Fruit fly (Drosophila melanogaster) whole organism, embryonic: ENCODE measurements around the gene CG18095.

ENCODE experiments used
- Atf3 ChIP-seq: fragments of 200-800 bp; sonication (Bioruptor generic); optimal IDR thresholded peaks from 3 replicates; lab custom pipeline; 2016; ENCODE audit warnings: missing biosample characterization, missing genetic modification characterization
- Blimp-1 ChIP-seq: fragments of 200-800 bp; sonication (Bioruptor generic); optimal IDR thresholded peaks from 3 replicates; lab custom pipeline; 2018; ENCODE audit warnings: missing biosample characterization, missing genetic modification characterization, mild to moderate bottlenecking, moderate library complexity, missing genetic modification reagents
- CG10147 ChIP-seq: fragments of 200-800 bp; sonication (Bioruptor generic); optimal IDR thresholded peaks from 2 replicates; lab custom pipeline; 2019; ENCODE audit warnings: missing biosample characterization, mild to moderate bottlenecking, missing genetic modification characterization, moderate library complexity
- CG1024 ChIP-seq: fragments of 200-800 bp; sonication (Bioruptor generic); IDR thresholded peaks from 2 replicates; pipeline ENCODE4 v1.3.6; 2022; ENCODE audit warnings: missing biosample characterization, missing genetic modification characterization
- CG11504 ChIP-seq: fragments of 200-800 bp; sonication (Bioruptor generic); optimal IDR thresholded peaks from 3 replicates; lab custom pipeline; 2019; ENCODE audit warnings: missing biosample characterization, mild to moderate bottlenecking, missing genetic modification characterization, moderate library complexity
- CG12236 ChIP-seq: fragments of 200-800 bp; sonication (Bioruptor generic); optimal IDR thresholded peaks from 2 replicates; lab custom pipeline; 2016; ENCODE audit warnings: missing biosample characterization, missing genetic modification characterization
- CG12942 ChIP-seq: fragments of 200-800 bp; sonication (Bioruptor generic); optimal IDR thresholded peaks from 3 replicates; lab custom pipeline; 2016; ENCODE audit warnings: missing biosample characterization, missing genetic modification characterization
- CG15073 ChIP-seq: fragments of 200-800 bp; sonication (Bioruptor generic); optimal IDR thresholded peaks from 2 replicates; lab custom pipeline; 2016; ENCODE audit warnings: missing biosample characterization, missing genetic modification characterization
- CG15269 ChIP-seq: fragments of 200-800 bp; sonication (Bioruptor generic); optimal IDR thresholded peaks from 2 replicates; lab custom pipeline; 2018; ENCODE audit warnings: missing biosample characterization, mild to moderate bottlenecking, missing genetic modification characterization, moderate library complexity
- CG15514 ChIP-seq: fragments of 200-800 bp; sonication (Bioruptor generic); optimal IDR thresholded peaks from 3 replicates; lab custom pipeline; 2017; ENCODE audit warnings: missing biosample characterization, missing genetic modification characterization, mild to moderate bottlenecking, moderate library complexity, missing genetic modification reagents
- CG1603 ChIP-seq: fragments of 200-800 bp; sonication (Bioruptor generic); optimal IDR thresholded peaks from 2 replicates; lab custom pipeline; 2019; ENCODE audit warnings: missing biosample characterization, mild to moderate bottlenecking, missing genetic modification characterization, moderate library complexity
- CG17359 ChIP-seq: fragments of 200-800 bp; sonication (Bioruptor generic); optimal IDR thresholded peaks from 3 replicates; lab custom pipeline; 2018; ENCODE audit warnings: missing biosample characterization, mild to moderate bottlenecking, missing genetic modification characterization, moderate library complexity
- CG2120 ChIP-seq: fragments of 200-800 bp; sonication (Bioruptor generic); optimal IDR thresholded peaks from 3 replicates; lab custom pipeline; 2016; ENCODE audit warnings: missing biosample characterization, missing genetic modification characterization
- CG2202 ChIP-seq: fragments of 200-800 bp; sonication (Bioruptor generic); optimal IDR thresholded peaks from 2 replicates; lab custom pipeline; 2018; ENCODE audit warnings: missing biosample characterization, mild to moderate bottlenecking, missing genetic modification characterization
- CG3281 ChIP-seq: fragments of 200-800 bp; sonication (Bioruptor generic); optimal IDR thresholded peaks from 3 replicates; lab custom pipeline; 2017; ENCODE audit warnings: missing biosample characterization, mild to moderate bottlenecking, missing genetic modification characterization
- CG33213 ChIP-seq: fragments of 200-800 bp; sonication (Bioruptor generic); optimal IDR thresholded peaks from 3 replicates; lab custom pipeline; 2016; ENCODE audit warnings: missing biosample characterization, missing genetic modification characterization
- CG4404 ChIP-seq: fragments of 200-800 bp; sonication (Bioruptor generic); IDR thresholded peaks from 2 replicates; pipeline ENCODE4 v1.3.6; 2022; ENCODE audit warnings: missing biosample characterization, missing genetic modification characterization
- CG7786 ChIP-seq: fragments of 200-800 bp; sonication (Bioruptor generic); optimal IDR thresholded peaks from 2 replicates; lab custom pipeline; 2016; ENCODE audit warnings: missing biosample characterization, missing genetic modification characterization
- CG8944 ChIP-seq: fragments of 200-800 bp; sonication (Bioruptor generic); optimal IDR thresholded peaks from 3 replicates; lab custom pipeline; 2016; ENCODE audit warnings: missing biosample characterization, missing genetic modification characterization
- CG9437 ChIP-seq: fragments of 200-800 bp; sonication (Bioruptor generic); optimal IDR thresholded peaks from 2 replicates; lab custom pipeline; 2018; ENCODE audit warnings: missing biosample characterization, mild to moderate bottlenecking, missing genetic modification characterization
- CG9817 ChIP-seq: fragments of 200-800 bp; sonication (Bioruptor generic); optimal IDR thresholded peaks from 2 replicates; lab custom pipeline; 2018; ENCODE audit warnings: missing biosample characterization, mild to moderate bottlenecking, missing genetic modification characterization, moderate library complexity
- CHES-1-like ChIP-seq: fragments of 200-800 bp; sonication (Bioruptor generic); optimal IDR thresholded peaks from 2 replicates; lab custom pipeline; 2016; ENCODE audit warnings: missing biosample characterization, missing genetic modification characterization
- Ets65A ChIP-seq: fragments of 200-800 bp; sonication (Bioruptor generic); peaks from one replicate; lab custom pipeline; 2016; ENCODE audit warnings: missing biosample characterization, missing genetic modification characterization
- Fer1 ChIP-seq: fragments of 200-800 bp; sonication (Bioruptor generic); optimal IDR thresholded peaks from 2 replicates; lab custom pipeline; 2017; ENCODE audit warnings: missing biosample characterization, mild to moderate bottlenecking, missing genetic modification characterization
- Hsf ChIP-seq: fragments of 200-800 bp; sonication (Bioruptor generic); optimal IDR thresholded peaks from 3 replicates; lab custom pipeline; 2016; ENCODE audit warnings: missing biosample characterization, missing genetic modification characterization
- Lim3 ChIP-seq: fragments of 200-800 bp; sonication (Bioruptor generic); IDR thresholded peaks from 2 replicates; pipeline ENCODE4 v1.3.6; 2022; ENCODE audit warnings: missing biosample characterization, missing genetic modification characterization
- Meics ChIP-seq: fragments of 200-800 bp; sonication (Bioruptor generic); optimal IDR thresholded peaks from 2 replicates; lab custom pipeline; 2017; ENCODE audit warnings: missing biosample characterization, mild to moderate bottlenecking, missing genetic modification characterization
- Mrtf ChIP-seq: fragments of 200-800 bp; sonication (Bioruptor generic); IDR thresholded peaks from 3 replicates; pipeline ENCODE4 v1.3.6; 2022; ENCODE audit warnings: missing biosample characterization, missing genetic modification characterization
- Myb ChIP-seq: fragments of 200-800 bp; sonication (Bioruptor generic); optimal IDR thresholded peaks from 2 replicates; lab custom pipeline; 2016; ENCODE audit warnings: missing biosample characterization, missing genetic modification characterization
- NFAT ChIP-seq: fragments of 200-800 bp; sonication (Bioruptor generic); IDR thresholded peaks from 2 replicates; pipeline ENCODE4 v1.3.6; 2022; ENCODE audit warnings: missing biosample characterization, missing genetic modification characterization
- Sry-δ ChIP-seq: fragments of 200-800 bp; sonication (Bioruptor generic); optimal IDR thresholded peaks from 2 replicates; lab custom pipeline; 2016; ENCODE audit warnings: missing biosample characterization, missing genetic modification characterization
- Tbp ChIP-seq: fragments of >200 bp; optimal IDR thresholded peaks from 2 replicates; lab custom pipeline; 2018; ENCODE audit warnings: missing biosample characterization, missing genetic modification characterization
- ato ChIP-seq: fragments of 200-800 bp; sonication (Bioruptor generic); IDR thresholded peaks from 2 replicates; pipeline ENCODE4 v1.3.6; 2022; ENCODE audit warnings: missing biosample characterization, missing genetic modification characterization; ENCODE audit not compliant: partially characterized antibody
- br ChIP-seq: fragments of >200 bp; optimal IDR thresholded peaks from 2 replicates; lab custom pipeline; 2017
- corto ChIP-seq: fragments of 200-800 bp; sonication (Bioruptor generic); optimal IDR thresholded peaks from 2 replicates; lab custom pipeline; 2016; ENCODE audit warnings: missing biosample characterization, mild to moderate bottlenecking, missing genetic modification characterization, moderate library complexity
- exex ChIP-seq: fragments of 200-800 bp; sonication (Bioruptor generic); optimal IDR thresholded peaks from 4 replicates; lab custom pipeline; 2018; ENCODE audit warnings: missing biosample characterization, mild to moderate bottlenecking, missing genetic modification characterization, moderate library complexity
- gro ChIP-seq: fragments of 200-800 bp; sonication (Bioruptor generic); optimal IDR thresholded peaks from 2 replicates; lab custom pipeline; 2016; ENCODE audit warnings: missing biosample characterization, missing genetic modification characterization
- gsb ChIP-seq: fragments of 200-800 bp; sonication (Bioruptor generic); IDR thresholded peaks from 2 replicates; pipeline ENCODE4 v1.3.6; 2022; ENCODE audit warnings: missing biosample characterization, missing genetic modification characterization
- ind ChIP-seq: fragments of 200-800 bp; sonication (Bioruptor generic); optimal IDR thresholded peaks from 3 replicates; lab custom pipeline; 2016; ENCODE audit warnings: missing biosample characterization, missing genetic modification characterization
- lov ChIP-seq, 2 experiments: fragments of 200-800 bp in 1 of 2; fragments of >200 bp in 1 of 2; sonication (Bioruptor generic) in 1 of 2; IDR thresholded peaks in 1 of 2; optimal IDR thresholded peaks in 1 of 2; 2 replicates in 1 of 2; 3 replicates in 1 of 2; pipeline versions ENCODE4 v1.3.6 to Lab custom; 2017 to 2022; ENCODE audit warnings: missing biosample characterization in 1 of 2, missing genetic modification characterization in 1 of 2
- nau ChIP-seq: fragments of 200-800 bp; sonication (Bioruptor generic); optimal IDR thresholded peaks from 3 replicates; lab custom pipeline; 2017; ENCODE audit warnings: missing biosample characterization, mild to moderate bottlenecking, missing genetic modification characterization, missing genetic modification reagents
- pho ChIP-seq: fragments of 200-800 bp; sonication (Bioruptor generic); optimal IDR thresholded peaks from 2 replicates; lab custom pipeline; 2016; ENCODE audit warnings: missing biosample characterization, missing genetic modification characterization
- sim ChIP-seq: fragments of 200-800 bp; sonication (Bioruptor generic); IDR thresholded peaks from 2 replicates; pipeline ENCODE4 v1.3.6; 2022; ENCODE audit warnings: missing biosample characterization, missing genetic modification characterization
- sima ChIP-seq: fragments of 200-800 bp; sonication (Bioruptor generic); optimal IDR thresholded peaks from 2 replicates; lab custom pipeline; 2016; ENCODE audit warnings: missing biosample characterization, missing genetic modification characterization
- sisA ChIP-seq: fragments of 200-800 bp; sonication (Bioruptor generic); IDR thresholded peaks from 2 replicates; pipeline ENCODE4 v1.3.6; 2022; ENCODE audit warnings: missing biosample characterization, missing genetic modification characterization
- slbo ChIP-seq: fragments of 200-800 bp; sonication (Bioruptor generic); IDR thresholded peaks from 2 replicates; pipeline ENCODE4 v1.3.6; 2022; ENCODE audit warnings: missing biosample characterization, missing genetic modification characterization
- tup ChIP-seq: fragments of 200-800 bp; sonication (Bioruptor generic); optimal IDR thresholded peaks from 2 replicates; lab custom pipeline; 2016; ENCODE audit warnings: missing biosample characterization, mild to moderate bottlenecking, missing genetic modification characterization, moderate library complexity
- tx ChIP-seq: fragments of 200-800 bp; sonication (Bioruptor generic); optimal IDR thresholded peaks from 2 replicates; lab custom pipeline; 2016; ENCODE audit warnings: missing biosample characterization, missing genetic modification characterization
- unc-4 ChIP-seq: fragments of 200-800 bp; sonication (Bioruptor generic); IDR thresholded peaks from 2 replicates; pipeline ENCODE4 v1.3.6; 2022; ENCODE audit warnings: missing biosample characterization, missing genetic modification characterization; ENCODE audit not compliant: partially characterized antibody
- z ChIP-seq: fragments of 200-800 bp; sonication (Bioruptor generic); IDR thresholded peaks from 3 replicates; pipeline ENCODE4 v1.3.6; 2022; ENCODE audit warnings: missing biosample characterization, missing genetic modification characterization

The CG18095 gene

DNA sequence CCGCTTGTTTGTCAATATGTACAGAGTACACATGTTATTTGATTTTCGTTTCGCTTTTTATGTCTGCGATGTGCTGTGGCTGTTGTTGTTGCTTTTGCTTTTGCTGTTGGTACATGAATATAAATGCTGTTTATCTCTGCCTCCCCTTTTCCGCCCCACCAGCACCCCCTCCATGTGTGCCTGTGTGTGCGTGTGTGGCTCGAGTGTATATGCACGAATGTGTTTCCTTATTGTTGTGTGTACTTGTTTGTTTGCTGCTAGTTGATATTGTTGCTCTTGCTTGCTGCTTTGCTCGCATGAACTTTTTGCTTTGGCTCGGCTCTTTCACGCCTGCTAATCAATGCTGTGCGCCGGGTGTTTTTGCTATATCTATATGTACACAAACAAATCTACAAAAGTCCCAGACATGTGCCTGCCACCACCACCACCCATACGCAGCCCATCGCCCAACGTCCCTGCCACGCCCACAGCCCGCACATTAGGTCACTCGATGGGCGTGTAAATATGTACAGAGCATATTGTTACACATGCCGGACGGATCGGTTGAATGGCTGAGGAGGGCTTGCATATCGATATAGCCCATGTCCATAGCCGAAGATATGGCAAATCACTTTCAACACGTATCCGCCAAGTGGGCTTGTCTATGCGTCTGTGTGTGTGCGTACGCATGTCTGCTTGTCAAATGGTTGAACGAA is 7.1 kb downstream of the CG18095 start (continued):
- 0 out of 2 replicates have a peak, but pooled peaks have one; percentile 49 for TF ChIP-seq ato (GFP tag; lab: Robert Waterston, UW)
- peak; percentile 99 for TF ChIP-seq Meics (GFP tag; lab: Kevin White, UChicago)
- TF ChIP-seq Lim3 (GFP tag; lab: Robert Waterston, UW), result peak; percentile 91
- peak; percentile 84 for TF ChIP-seq Sry-δ (GFP tag; lab: Kevin White, UChicago)
- peak; percentile 96 for TF ChIP-seq Hsf (GFP tag; lab: Kevin White, UChicago)
- no peak for TF ChIP-seq unc-4 (GFP tag; lab: Robert Waterston, UW)
- TF ChIP-seq ind (GFP tag; lab: Kevin White, UChicago), result peak; percentile 89
- TF ChIP-seq z (GFP tag; lab: Robert Waterston, UW), result peak; percentile 91
- TF ChIP-seq Blimp-1, result peak; percentile 99
- TF ChIP-seq gsb, result peak; percentile 98
- peak; percentile 91 for TF ChIP-seq slbo (GFP tag; lab: Robert Waterston, UW)
- TF ChIP-seq CG1024, result peak; percentile 98
- peak; percentile 99 for TF ChIP-seq CG8944
- peak; percentile 95 for TF ChIP-seq CG2120
- peak; percentile 98 for TF ChIP-seq CG15269
- peak; percentile 100 for TF ChIP-seq nau (GFP tag; lab: Kevin White, UChicago)
- TF ChIP-seq br, result no peak
- peak; percentile 99 for TF ChIP-seq Fer1 (GFP tag; lab: Kevin White, UChicago)
- TF ChIP-seq CG3281 (GFP tag; lab: Kevin White, UChicago), result peak; percentile 99
- peak; percentile 99 for TF ChIP-seq sim (GFP tag; lab: Robert Waterston, UW)
- peak; percentile 97 for TF ChIP-seq sima (GFP tag; lab: Kevin White, UChicago)
- peak; percentile 82 for TF ChIP-seq CG9437
- TF ChIP-seq exex (tag; lab: Kevin White, UChicago), result peak; percentile 94
- peak; percentile 99 for TF ChIP-seq CG1603 (tag; lab: Kevin White, UChicago)
- peak; percentile 100 for TF ChIP-seq CG33213 (GFP tag; lab: Kevin White, UChicago)
- peak; percentile 97 for TF ChIP-seq tx
- peak; percentile 96 for TF ChIP-seq CG15514
- TF ChIP-seq Mrtf, result peak; percentile 97
- peak; percentile 100 for TF ChIP-seq CG12236 (GFP tag; lab: Kevin White, UChicago)
- peak; percentile 96 for TF ChIP-seq CG10147
- peak; percentile 96 for TF ChIP-seq Ets65A (GFP tag; lab: Kevin White, UChicago)
- TF ChIP-seq CG11504, result peak; percentile 96
- TF ChIP-seq Atf3 (GFP tag; lab: Kevin White, UChicago), result peak; percentile 99
- TF ChIP-seq CG4404 (GFP tag; lab: Robert Waterston, UW), result peak; percentile 88
- TF ChIP-seq CG15073 (GFP tag; lab: Kevin White, UChicago), result peak; percentile 91
- TF ChIP-seq pho (GFP tag; lab: Kevin White, UChicago), result peak; percentile 99
- peak; percentile 89 for TF ChIP-seq sisA (GFP tag; lab: Robert Waterston, UW)
- TF ChIP-seq CG12942 (GFP tag; lab: Kevin White, UChicago), result peak; percentile 100
- TF ChIP-seq Tbp (GFP tag; lab: Kevin White, UChicago), result no peak
- no peak for TF ChIP-seq lov (optimal IDR thresholded peaks at IDR 0.05; lab: Kevin White, UChicago)
- peak; percentile 99 for TF ChIP-seq lov (GFP tag; IDR thresholded peaks at IDR 0.05; lab: Robert Waterston, UW)
- TF ChIP-seq NFAT (GFP tag; lab: Robert Waterston, UW), result peak; percentile 98
- peak; percentile 98 for TF ChIP-seq gro (GFP tag; lab: Kevin White, UChicago)
- TF ChIP-seq tup (GFP tag; lab: Kevin White, UChicago), result peak; percentile 100
- peak; percentile 100 for TF ChIP-seq CG17359 (tag; lab: Kevin White, UChicago)
- peak; percentile 98 for TF ChIP-seq CG7786
- TF ChIP-seq CHES-1-like, result peak; percentile 100
- TF ChIP-seq CG9817 (tag; lab: Kevin White, UChicago), result peak; percentile 98
- TF ChIP-seq Myb (GFP tag; lab: Kevin White, UChicago), result peak; percentile 91
- TF ChIP-seq corto (GFP tag; lab: Kevin White, UChicago), result peak; percentile 3
- peak; percentile 100 for TF ChIP-seq CG2202 (tag; lab: Kevin White, UChicago)
